Fruit fly (Drosophila melanogaster): ENCODE results near the gene CG1737.

The CG1737 gene

dm6 chrX:11404247-11404646 lies 53.8 kb downstream of the CG1737 start:
- TF ChIP-seq kay (GFP tag; ENCODE audit: borderline replicate concordance) = peak; percentile 24
- TF ChIP-seq pad (GFP tag; optimal IDR thresholded peaks at IDR 0.05) = no peak

All from whole organism, adult.